Worm (Caenorhabditis elegans) whole organism, L2 larva: ENCODE measurements around the gene T01G5.6.

Source experiments
- C34F6.9 ChIP-seq: fragments of 150-350 bp; optimal IDR thresholded peaks from 2 replicates; lab custom pipeline; 2014; ENCODE audit warnings: missing biosample characterization, missing genetic modification characterization
- F13H6.1 ChIP-seq: sonication (generic microtip); optimal IDR thresholded peaks from 2 replicates; lab custom pipeline; 2016; ENCODE audit warnings: missing genetic modification characterization, missing compliant biosample characterization
- R02D3.7 ChIP-seq: fragments of 150-350 bp; optimal IDR thresholded peaks from 2 replicates; lab custom pipeline; 2014; ENCODE audit warnings: missing biosample characterization, missing genetic modification characterization
- Y55F3AM.14 ChIP-seq: fragments of 200-800 bp; sonication (Bioruptor generic); optimal IDR thresholded peaks from 2 replicates; lab custom pipeline; 2018; ENCODE audit warnings: mild to moderate bottlenecking, missing genetic modification characterization, missing compliant biosample characterization
- aly-2 ChIP-seq: fragments of 150-350 bp; optimal IDR thresholded peaks from 2 replicates; lab custom pipeline; 2014; ENCODE audit warnings: missing biosample characterization, missing genetic modification characterization
- ama-1 ChIP-seq: fragments of 150-350 bp; optimal IDR thresholded peaks from 2 replicates; lab custom pipeline; 2018; ENCODE audit warnings: inconsistent platforms
- ceh-16 ChIP-seq: fragments of 150-350 bp; optimal IDR thresholded peaks from 2 replicates; lab custom pipeline; 2014; ENCODE audit warnings: missing biosample characterization, missing genetic modification characterization
- crh-2 ChIP-seq: sonication (generic microtip); optimal IDR thresholded peaks from 2 replicates; lab custom pipeline; 2017; ENCODE audit warnings: missing biosample characterization, missing genetic modification characterization
- dmd-4 ChIP-seq: sonication (generic microtip); optimal IDR thresholded peaks from 2 replicates; lab custom pipeline; 2017; ENCODE audit warnings: missing biosample characterization, missing genetic modification characterization
- egl-27 ChIP-seq: sonication (generic microtip); optimal IDR thresholded peaks from 3 replicates; lab custom pipeline; 2017; ENCODE audit warnings: missing biosample characterization, missing genetic modification reagents, missing genetic modification characterization
- elt-1 ChIP-seq: fragments of 150-350 bp; optimal IDR thresholded peaks from 2 replicates; lab custom pipeline; 2014; ENCODE audit warnings: missing biosample characterization, missing genetic modification characterization
- elt-3 ChIP-seq: sonication (generic microtip); optimal IDR thresholded peaks from 2 replicates; lab custom pipeline; 2017; ENCODE audit warnings: missing biosample characterization, missing genetic modification characterization
- fos-1 ChIP-seq: fragments of 150-350 bp; optimal IDR thresholded peaks from 2 replicates; lab custom pipeline; 2014; ENCODE audit warnings: missing biosample characterization, missing genetic modification characterization
- gmeb-1 ChIP-seq: fragments of 150-350 bp; optimal IDR thresholded peaks from 2 replicates; lab custom pipeline; 2014; ENCODE audit warnings: missing biosample characterization, missing genetic modification characterization
- lin-11 ChIP-seq: fragments of 150-350 bp; sonication (generic microtip); optimal IDR thresholded peaks from 2 replicates; lab custom pipeline; 2014; ENCODE audit warnings: missing biosample characterization, missing genetic modification characterization, inconsistent platforms, mixed read lengths
- lin-13 ChIP-seq: fragments of 150-350 bp; optimal IDR thresholded peaks from 2 replicates; lab custom pipeline; 2014; ENCODE audit warnings: missing biosample characterization, missing genetic modification reagents, missing genetic modification characterization
- lin-39 ChIP-seq: fragments of 150-350 bp; optimal IDR thresholded peaks from 2 replicates; lab custom pipeline; 2014; ENCODE audit warnings: missing biosample characterization, missing genetic modification reagents, missing genetic modification characterization
- lsy-2 ChIP-seq, 2 experiments: fragments of 150-350 bp in 1 of 2; sonication (generic microtip) in 1 of 2; optimal IDR thresholded peaks; 2 replicates each; lab custom pipeline; 2014 to 2017; ENCODE audit warnings: missing biosample characterization in 2 of 2, missing genetic modification characterization in 2 of 2
- mab-5 ChIP-seq: fragments of 150-350 bp; optimal IDR thresholded peaks from 2 replicates; lab custom pipeline; 2014; ENCODE audit warnings: missing biosample characterization, missing genetic modification characterization
- mbf-1 ChIP-seq: sonication (generic microtip); optimal IDR thresholded peaks from 2 replicates; lab custom pipeline; 2017; ENCODE audit warnings: missing biosample characterization, missing genetic modification characterization
- nhr-10 ChIP-seq: sonication (generic microtip); optimal IDR thresholded peaks from 2 replicates; lab custom pipeline; 2017; ENCODE audit warnings: missing biosample characterization, missing genetic modification characterization
- nhr-11 ChIP-seq: fragments of 150-350 bp; optimal IDR thresholded peaks from 2 replicates; lab custom pipeline; 2014; ENCODE audit warnings: missing biosample characterization, missing genetic modification characterization
- nhr-21 ChIP-seq: fragments of 150-350 bp; optimal IDR thresholded peaks from 2 replicates; lab custom pipeline; 2014; ENCODE audit warnings: missing biosample characterization, missing genetic modification characterization
- nhr-237 ChIP-seq: fragments of 150-350 bp; optimal IDR thresholded peaks from 2 replicates; lab custom pipeline; 2014; ENCODE audit warnings: missing biosample characterization, missing genetic modification characterization
- nhr-25 ChIP-seq: fragments of 150-350 bp; sonication (generic microtip); optimal IDR thresholded peaks from 3 replicates; lab custom pipeline; 2014; ENCODE audit warnings: missing biosample characterization, missing genetic modification characterization
- nhr-77 ChIP-seq: fragments of 150-350 bp; optimal IDR thresholded peaks from 2 replicates; lab custom pipeline; 2014; ENCODE audit warnings: missing biosample characterization, missing genetic modification characterization
- peb-1 ChIP-seq: fragments of 150-350 bp; optimal IDR thresholded peaks from 2 replicates; lab custom pipeline; 2014; ENCODE audit warnings: missing biosample characterization, missing genetic modification characterization
- sem-4 ChIP-seq: fragments of 150-350 bp; optimal IDR thresholded peaks from 2 replicates; lab custom pipeline; 2014; ENCODE audit warnings: missing biosample characterization, missing genetic modification reagents, missing genetic modification characterization
- skn-1 ChIP-seq: sonication (generic microtip); optimal IDR thresholded peaks from 2 replicates; lab custom pipeline; 2017; ENCODE audit warnings: missing biosample characterization, missing genetic modification characterization
- sma-3 ChIP-seq: sonication (generic microtip); optimal IDR thresholded peaks from 2 replicates; lab custom pipeline; 2016; ENCODE audit warnings: missing genetic modification reagents, missing genetic modification characterization, missing compliant biosample characterization
- sma-9 ChIP-seq, 2 experiments: fragments of 150-350 bp in 1 of 2; sonication (generic microtip) in 1 of 2; optimal IDR thresholded peaks; 2 replicates each; lab custom pipeline; 2014 to 2016; ENCODE audit warnings: missing genetic modification characterization in 2 of 2, mild to moderate bottlenecking in 1 of 2, missing biosample characterization in 1 of 2, missing compliant biosample characterization in 1 of 2, missing genetic modification reagents in 1 of 2, moderate library complexity in 1 of 2
- snpc-4 ChIP-seq: fragments of 150-350 bp; optimal IDR thresholded peaks from 2 replicates; lab custom pipeline; 2014; ENCODE audit warnings: missing biosample characterization, missing genetic modification characterization
- unc-39 ChIP-seq: fragments of 150-350 bp; optimal IDR thresholded peaks from 2 replicates; lab custom pipeline; 2014; ENCODE audit warnings: missing biosample characterization, missing genetic modification characterization
- unc-55 ChIP-seq: fragments of 150-350 bp; sonication (generic microtip); optimal IDR thresholded peaks from 3 replicates; lab custom pipeline; 2014; ENCODE audit warnings: missing biosample characterization, missing genetic modification reagents, missing genetic modification characterization
- unc-62 ChIP-seq: fragments of 150-350 bp; optimal IDR thresholded peaks from 2 replicates; lab custom pipeline; 2014; ENCODE audit warnings: missing biosample characterization, missing genetic modification reagents, missing genetic modification characterization
- ztf-11 ChIP-seq: sonication (generic microtip); optimal IDR thresholded peaks from 2 replicates; lab custom pipeline; 2017; ENCODE audit warnings: missing biosample characterization, missing genetic modification characterization

T01G5.6 gene

DNA sequence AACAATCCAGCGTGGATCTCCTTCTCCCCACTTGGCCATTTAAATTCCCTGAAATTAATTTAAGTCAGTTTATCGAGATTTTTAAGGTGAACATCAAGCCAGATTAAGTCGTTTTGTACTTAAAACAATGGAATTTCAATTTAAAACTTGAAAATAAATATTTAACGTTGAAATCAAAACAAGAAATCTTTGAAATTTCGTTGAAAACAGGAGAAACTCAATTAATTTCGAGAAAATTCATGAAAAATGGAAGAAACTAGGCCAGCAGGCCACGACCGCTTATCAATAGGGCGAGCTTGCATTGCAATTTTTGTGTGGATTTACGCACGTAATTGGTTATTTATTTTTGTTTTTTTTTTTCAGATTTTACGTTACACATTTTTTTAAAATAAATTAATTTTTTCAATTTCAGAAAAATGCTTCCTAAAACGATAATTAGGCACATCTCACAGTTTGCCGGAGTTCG, 28.5 kb downstream of the T01G5.6 start, which contains the start of the genes ahsa-1 and C01G10.7 (continued):
- peak; percentile 94 for TF ChIP-seq crh-2 (tag; lab: Kevin White, UChicago)
- no peak for TF ChIP-seq peb-1 (tag; lab: Kevin White, UChicago)
- no peak for TF ChIP-seq dmd-4 (tag; lab: Kevin White, UChicago)
- TF ChIP-seq R02D3.7, result peak; percentile 88
- TF ChIP-seq skn-1, result peak; percentile 56
- TF ChIP-seq nhr-11, result no peak
- no peak for TF ChIP-seq nhr-21 (tag; lab: Kevin White, UChicago)
- peak; percentile 86 for TF ChIP-seq lin-13 (GFP tag; lab: Kevin White, UChicago)
- TF ChIP-seq egl-27 (tag; lab: Kevin White, UChicago), result peak; percentile 52
- TF ChIP-seq elt-1 (tag; lab: Kevin White, UChicago), result no peak
- TF ChIP-seq nhr-25 (tag; lab: Kevin White, UChicago), result no peak
- peak; percentile 23 for TF ChIP-seq nhr-237 (tag; lab: Kevin White, UChicago)
- TF ChIP-seq ztf-11 (tag; lab: Kevin White, UChicago), result no peak
- TF ChIP-seq nhr-10, result no peak
- TF ChIP-seq elt-3 (tag; lab: Kevin White, UChicago), result no peak

ce11 chrV:15083659-15084058, 30.2 kb downstream of the T01G5.6 start:
- TF ChIP-seq nhr-11 (no peak), ama-1 (lab: Kevin White, UChicago) (peak; percentile 79), unc-55 (no peak), mab-5 (tag; lab: Kevin White, UChicago) (no peak), snpc-4 (tag; lab: Kevin White, UChicago) (no peak), peb-1 (tag; lab: Kevin White, UChicago) (no peak), Y55F3AM.14 (no peak), aly-2 (tag; lab: Kevin White, UChicago) (no peak), nhr-10 (no peak), nhr-25 (tag; lab: Kevin White, UChicago) (no peak), crh-2 (tag; lab: Kevin White, UChicago) (peak; percentile 3)
- TF ChIP-seq, all 48 proteins: peak for 2

- TF ChIP-seq F13H6.1 (tag; lab: Kevin White, UChicago) (peak; percentile 73), snpc-4 (tag; lab: Kevin White, UChicago) (peak; percentile 50), ztf-11 (tag; lab: Kevin White, UChicago) (no peak), sma-9 (GFP tag; optimal IDR thresholded peaks at IDR 0.05; lab: Kevin White, UChicago) (peak; percentile 82), sma-9 (tag; optimal IDR thresholded peaks at IDR 0.05; lab: Kevin White, UChicago) (no peak), lsy-2 (tag; optimal IDR thresholded peaks at IDR 0.05; lab: Kevin White, UChicago) (peak; percentile 13 to 75), lin-39 (tag; lab: Kevin White, UChicago) (no peak), gmeb-1 (tag; lab: Kevin White, UChicago) (peak; percentile 47), nhr-25 (tag; lab: Kevin White, UChicago) (peak; percentile 46), aly-2 (tag; lab: Kevin White, UChicago) (no peak), unc-62 (GFP tag; lab: Kevin White, UChicago) (no peak), unc-39 (tag; lab: Kevin White, UChicago) (no peak), peb-1 (tag; lab: Kevin White, UChicago) (no peak), crh-2 (tag; lab: Kevin White, UChicago) (peak; percentile 45), lin-13 (GFP tag; lab: Kevin White, UChicago) (peak; percentile 51), sma-3 (GFP tag; lab: Kevin White, UChicago) (peak; percentile 68), sem-4 (tag; lab: Kevin White, UChicago) (peak; percentile 41), unc-55 (peak; percentile 47), mab-5 (tag; lab: Kevin White, UChicago) (no peak), lin-11 (tag; lab: Kevin White, UChicago) (no peak), C34F6.9 (tag; lab: Kevin White, UChicago) (peak; percentile 64), fos-1 (tag; lab: Kevin White, UChicago) (peak; percentile 9), mbf-1 (no peak), ceh-16 (tag; lab: Kevin White, UChicago) (peak; percentile 13), nhr-77 (tag; lab: Kevin White, UChicago) (no peak), skn-1 (no peak), elt-1 (tag; lab: Kevin White, UChicago) (no peak)
These were observed 31.6 kb downstream of the T01G5.6 start, which contains the start of the genes C01G10.10 and C01G10.9 for ce11 chrV:15082291-15082690. C01G10.10 (minus strand) TSS chrV:15082441. C01G10.9 (plus strand) TSS chrV:15082530.

DNA sequence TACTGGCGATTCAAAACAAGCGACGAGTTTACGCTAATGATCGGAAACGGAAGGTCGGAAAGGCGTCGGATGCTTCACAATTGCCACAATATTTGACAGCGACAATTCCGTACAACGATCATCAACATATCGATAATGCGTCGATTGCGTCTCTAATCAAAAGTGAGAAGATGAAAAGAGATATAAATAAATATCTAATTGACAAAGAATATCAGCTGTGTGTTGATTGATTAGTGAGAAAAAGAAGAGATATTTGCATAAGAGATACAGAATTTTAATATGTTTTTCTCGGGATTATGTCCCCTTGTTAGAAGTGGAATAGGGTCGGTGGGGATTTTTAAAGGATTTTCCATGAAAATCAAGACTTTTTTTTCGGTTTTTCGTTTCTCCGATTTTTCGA, 35.3 kb downstream of the T01G5.6 start:
- TF ChIP-seq unc-39 (tag; lab: Kevin White, UChicago), result no peak
- TF ChIP-seq, all 48 proteins: peak for 0
